Worm (Caenorhabditis elegans): ENCODE data around the gene F01F1.3.

The F01F1.3 gene

DNA sequence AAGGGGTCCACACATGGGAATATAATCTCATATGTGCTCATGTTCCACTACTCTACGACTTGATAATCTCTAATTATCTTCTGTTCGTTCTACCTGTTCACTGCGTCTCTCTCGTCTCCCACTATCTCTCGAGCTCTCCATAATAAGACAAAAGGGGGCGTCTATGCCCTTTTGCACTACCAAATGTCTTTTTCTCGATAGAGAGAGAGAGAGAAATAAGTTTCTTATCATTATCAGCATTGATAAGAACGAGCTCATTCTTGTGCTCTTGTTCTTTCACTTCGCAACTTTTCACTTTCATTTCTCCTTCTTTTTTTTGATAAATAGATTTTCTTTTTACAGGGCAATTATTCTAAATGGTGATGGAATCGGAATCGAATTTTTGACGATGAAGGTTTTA lies 44.2 kb downstream of the F01F1.3 start:
- TF ChIP-seq pqm-1 (tag; optimal IDR thresholded peaks at IDR 0.05) = peak; percentile 40
- peak; percentile 87 for TF ChIP-seq elt-2 (tag; optimal IDR thresholded peaks at IDR 0.05)
- TF ChIP-seq sea-2 (GFP tag; optimal IDR thresholded peaks at IDR 0.05) = no peak
- TF ChIP-seq skn-1 (tag; optimal IDR thresholded peaks at IDR 0.05) = peak; percentile 4
- peak; percentile 38 for TF ChIP-seq pha-4 (tag; optimal IDR thresholded peaks at IDR 0.05)

DNA sequence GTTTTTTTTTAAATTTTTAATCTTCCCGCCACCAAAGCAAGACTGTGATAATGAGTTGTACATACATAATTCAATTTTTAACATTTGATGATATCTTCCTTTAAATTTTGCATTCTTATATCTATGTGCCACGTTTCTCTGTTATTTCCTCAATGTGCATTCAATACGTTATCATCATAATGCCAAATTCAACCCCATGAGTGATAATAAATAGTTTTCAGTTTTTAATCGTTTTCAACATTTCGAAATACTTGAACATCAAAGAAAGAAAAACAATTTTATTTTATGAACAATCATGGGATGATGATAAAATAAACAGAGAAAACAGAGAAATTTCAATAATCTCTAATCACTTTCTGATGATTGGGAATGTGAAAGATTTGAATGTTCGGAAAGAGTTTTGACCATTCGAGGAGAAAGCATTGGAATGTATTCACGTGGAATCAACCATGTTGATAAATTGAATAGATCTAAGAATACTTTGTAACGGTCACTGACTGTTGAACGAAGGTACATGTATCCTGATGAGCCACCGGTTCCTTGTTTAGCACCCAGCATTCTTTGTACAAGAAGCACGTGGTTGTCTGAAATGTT lies 45.7 kb downstream of the F01F1.3 start:
- TF ChIP-seq ztf-4 (tag; optimal IDR thresholded peaks at IDR 0.05) = peak; percentile 24
- TF ChIP-seq ceh-28 (tag; optimal IDR thresholded peaks at IDR 0.05) = peak; percentile 37
- no peak for TF ChIP-seq hmg-11 (tag; optimal IDR thresholded peaks at IDR 0.05)
- TF ChIP-seq ceh-82 (tag; optimal IDR thresholded peaks at IDR 0.05) = no peak
- peak; percentile 17 for TF ChIP-seq nhr-25 (tag; optimal IDR thresholded peaks at IDR 0.05)
- no peak for TF ChIP-seq fkh-2 (tag; optimal IDR thresholded peaks at IDR 0.05)
- no peak for TF ChIP-seq nhr-11 (tag; optimal IDR thresholded peaks at IDR 0.05)
- peak; percentile 2 for TF ChIP-seq ama-1 (optimal IDR thresholded peaks at IDR 0.05)
- peak; percentile 87 for TF ChIP-seq elt-2 (tag; optimal IDR thresholded peaks at IDR 0.05)
- TF ChIP-seq ceh-9 (tag; optimal IDR thresholded peaks at IDR 0.05) = no peak
- peak; percentile 18 for TF ChIP-seq fos-1 (tag; optimal IDR thresholded peaks at IDR 0.05)
- TF ChIP-seq skn-1 (tag; optimal IDR thresholded peaks at IDR 0.05) = peak; percentile 92
- no peak for TF ChIP-seq unc-39 (tag; optimal IDR thresholded peaks at IDR 0.05)
- TF ChIP-seq pha-4 (tag; optimal IDR thresholded peaks at IDR 0.05) = peak; percentile 41
- TF ChIP-seq eor-1 (tag; optimal IDR thresholded peaks at IDR 0.05) = no peak
- TF ChIP-seq lsy-12 (tag; optimal IDR thresholded peaks at IDR 0.05) = peak; percentile 40
- TF ChIP-seq nhr-43 (tag; optimal IDR thresholded peaks at IDR 0.05; ENCODE audit: poor library complexity, severe bottlenecking) = peak; percentile 16
- no peak for TF ChIP-seq zag-1 (tag; optimal IDR thresholded peaks at IDR 0.05)
- no peak for TF ChIP-seq nhr-67 (tag; optimal IDR thresholded peaks at IDR 0.05)
- peak; percentile 42 for TF ChIP-seq pqm-1 (tag; optimal IDR thresholded peaks at IDR 0.05)
- TF ChIP-seq nhr-23 (tag; optimal IDR thresholded peaks at IDR 0.05) = peak; percentile 20

DNA sequence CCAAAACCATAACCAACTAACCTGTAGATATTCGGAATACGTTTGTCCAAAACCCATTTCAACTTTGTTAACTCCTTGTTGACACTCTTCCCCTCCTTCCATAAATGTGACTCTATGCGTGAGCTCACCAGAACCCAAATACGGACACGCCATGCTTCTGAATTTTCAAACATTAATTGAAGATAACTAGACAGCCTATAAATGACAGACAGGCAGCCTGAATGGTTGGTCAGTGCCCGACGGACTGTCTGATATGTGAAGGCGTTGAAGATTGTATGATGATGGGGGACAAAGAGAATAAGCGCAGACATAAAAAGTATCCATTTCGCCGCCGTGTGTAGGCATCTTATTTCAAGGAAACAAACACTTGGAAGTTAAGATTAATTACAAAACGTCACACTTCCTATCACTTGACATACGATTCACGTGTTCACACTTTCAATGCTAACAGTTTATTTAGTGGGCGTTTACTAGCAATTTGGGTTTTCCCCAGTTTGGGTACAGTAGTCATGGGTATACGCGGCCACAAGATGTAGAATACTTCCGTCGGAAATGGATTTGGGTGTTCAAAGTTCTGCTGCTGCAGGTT lies 48.2 kb downstream of the F01F1.3 start, which contains the start of the genes tdo-2 and C28H8.2:
tdo-2 (minus strand) TSS at position 157 of the 589 bp plus-strand sequence.
C28H8.2 (plus strand) TSS at position 524 of the 589 bp plus-strand sequence.
- TF ChIP-seq nhr-25 (tag; optimal IDR thresholded peaks at IDR 0.05) = peak; percentile 95
- peak; percentile 28 for TF ChIP-seq jun-1 (tag; optimal IDR thresholded peaks at IDR 0.05)
- peak; percentile 87 for TF ChIP-seq nhr-43 (tag; optimal IDR thresholded peaks at IDR 0.05; ENCODE audit: poor library complexity, severe bottlenecking)
- peak in 2 of 3 experiments; percentile 74 to 81 for TF ChIP-seq elt-3 (tag; optimal IDR thresholded peaks at IDR 0.05)
- no peak for TF ChIP-seq hmg-11 (tag; optimal IDR thresholded peaks at IDR 0.05)
- TF ChIP-seq nfya-1 (tag; optimal IDR thresholded peaks at IDR 0.05; ENCODE audit: insufficient read depth) = peak; percentile 47
- peak; percentile 69 for TF ChIP-seq unc-62 (GFP tag; optimal IDR thresholded peaks at IDR 0.05)
- TF ChIP-seq ceh-28 (tag; optimal IDR thresholded peaks at IDR 0.05) = peak; percentile 36
- TF ChIP-seq ceh-16 (tag; optimal IDR thresholded peaks at IDR 0.05) = no peak
- TF ChIP-seq nhr-23 (tag; optimal IDR thresholded peaks at IDR 0.05) = peak; percentile 96
- peak; percentile 44 for TF ChIP-seq mdl-1 (tag; optimal IDR thresholded peaks at IDR 0.05)
- TF ChIP-seq egl-27 (tag; optimal IDR thresholded peaks at IDR 0.05) = no peak
- TF ChIP-seq lsy-12 (tag; optimal IDR thresholded peaks at IDR 0.05) = peak; percentile 69

DNA sequence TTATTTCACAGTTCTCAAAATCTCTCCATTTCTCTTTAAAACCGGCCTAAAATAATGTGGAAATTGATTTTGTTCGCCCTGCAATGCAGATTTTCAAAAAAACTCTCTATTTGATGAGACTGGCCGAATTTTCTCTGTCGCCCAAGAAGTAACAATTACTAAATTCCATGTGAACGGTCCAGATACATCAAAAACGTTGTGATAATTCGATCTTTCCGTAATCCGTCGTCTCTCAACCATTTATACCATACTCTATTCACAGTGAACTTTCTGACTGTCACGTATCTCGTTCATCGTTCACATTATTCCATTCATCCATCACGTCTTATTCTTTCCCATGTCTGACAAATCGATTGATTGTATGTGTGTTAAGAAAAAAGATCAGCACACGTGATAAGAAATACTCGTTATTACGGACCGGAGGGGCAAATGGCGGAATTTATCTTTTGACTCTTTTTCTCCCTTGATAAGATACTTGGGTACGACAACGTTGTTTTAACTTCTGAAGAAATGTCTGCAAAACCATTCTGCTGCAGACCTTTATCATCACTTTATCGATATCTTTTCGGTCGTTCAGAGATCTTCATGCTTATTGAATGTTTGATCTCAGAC lies 49.4 kb downstream of the F01F1.3 start:
- no peak for TF ChIP-seq egl-27 (tag; optimal IDR thresholded peaks at IDR 0.05)
- TF ChIP-seq nhr-23 (tag; optimal IDR thresholded peaks at IDR 0.05) = peak; percentile 84
- TF ChIP-seq elt-1 (tag; optimal IDR thresholded peaks at IDR 0.05) = no peak
- TF ChIP-seq lsy-12 (tag; optimal IDR thresholded peaks at IDR 0.05) = no peak
- no peak for TF ChIP-seq lin-15B (tag; optimal IDR thresholded peaks at IDR 0.05)
- no peak for TF ChIP-seq nhr-77 (tag; optimal IDR thresholded peaks at IDR 0.05)
- TF ChIP-seq elt-3 (tag; optimal IDR thresholded peaks at IDR 0.05) = peak in 2 of 3 experiments; percentile 89 to 92
- no peak for TF ChIP-seq nhr-12 (tag; optimal IDR thresholded peaks at IDR 0.05)
- no peak for TF ChIP-seq ztf-11 (tag; optimal IDR thresholded peaks at IDR 0.05)
- TF ChIP-seq tbx-2 (tag; optimal IDR thresholded peaks at IDR 0.05) = peak; percentile 13
- no peak for TF ChIP-seq ceh-82 (tag; optimal IDR thresholded peaks at IDR 0.05)
- no peak for TF ChIP-seq daf-12 (tag; optimal IDR thresholded peaks at IDR 0.05)
- TF ChIP-seq snpc-4 (tag; optimal IDR thresholded peaks at IDR 0.05) = no peak
- TF ChIP-seq nhr-67 (tag; optimal IDR thresholded peaks at IDR 0.05) = no peak
- peak; percentile 66 for TF ChIP-seq ama-1 (optimal IDR thresholded peaks at IDR 0.05)
- peak; percentile 92 for TF ChIP-seq nhr-43 (tag; optimal IDR thresholded peaks at IDR 0.05; ENCODE audit: poor library complexity, severe bottlenecking)
- TF ChIP-seq nhr-25 (tag; optimal IDR thresholded peaks at IDR 0.05) = peak; percentile 80
- no peak for TF ChIP-seq ztf-4 (tag; optimal IDR thresholded peaks at IDR 0.05)

Data from whole organism, L3 larva.